Fruit fly (Drosophila melanogaster) whole organism: ENCODE results near the gene CG33109.

Source experiments
- CG8478 ChIP-seq: fragments of >200 bp; optimal IDR thresholded peaks from 2 replicates; lab custom pipeline; 2018; ENCODE audit warnings: inconsistent platforms
- Dll ChIP-seq: fragments of >200 bp; optimal IDR thresholded peaks from 2 replicates; lab custom pipeline; 2017
- EcR ChIP-seq, 2 experiments: fragments of >200 bp; optimal IDR thresholded peaks; 2 replicates each; lab custom pipeline; 2017; ENCODE audit warnings: missing biosample characterization in 2 of 2, missing genetic modification characterization in 2 of 2, missing genetic modification reagents in 2 of 2
- pan ChIP-seq: fragments of >200 bp; optimal IDR thresholded peaks from 2 replicates; lab custom pipeline; 2017
- psq ChIP-seq: fragments of >200 bp; optimal IDR thresholded peaks from 2 replicates; lab custom pipeline; 2017
- usp ChIP-seq: fragments of >200 bp; optimal IDR thresholded peaks from 2 replicates; lab custom pipeline; 2017; ENCODE audit warnings: missing biosample characterization, missing genetic modification characterization, mixed read lengths

The CG33109 gene

dm6 chr3R:14217839-14218238, 3.5 kb downstream of the CG33109 start, which contains the start of gene CG9649:
Gene CG9649 (minus strand): TSS chr3R:14217882.
- no peak for TF ChIP-seq usp
- no peak for TF ChIP-seq Dll
- no peak for TF ChIP-seq CG8478 (lab: Kevin White, UChicago)
- TF ChIP-seq psq (lab: Kevin White, UChicago), result no peak
- TF ChIP-seq EcR (GFP tag; optimal IDR thresholded peaks at IDR 0.05; lab: Kevin White, UChicago), result no peak
- TF ChIP-seq pan (lab: Kevin White, UChicago), result no peak

dm6 chr3R:14214776-14215175, 6.6 kb downstream of the CG33109 start, which contains the start of gene Dop1R1:
Gene Dop1R1 (minus strand): TSS chr3R:14214810.
- no peak for TF ChIP-seq Dll
- TF ChIP-seq EcR (GFP tag; optimal IDR thresholded peaks at IDR 0.05; lab: Kevin White, UChicago), result no peak
- TF ChIP-seq CG8478 (lab: Kevin White, UChicago), result no peak
- no peak for TF ChIP-seq psq (lab: Kevin White, UChicago)
- TF ChIP-seq usp, result no peak
- TF ChIP-seq pan (lab: Kevin White, UChicago), result no peak
